Fruit fly (Drosophila melanogaster) whole organism, pupa: Measurements from ENCODE around the gene Ir92a.

Experiments
- CG10348 ChIP-seq: fragments of 200-800 bp; sonication (Bioruptor generic); IDR thresholded peaks from 2 replicates; pipeline ENCODE4 v1.3.6; 2022; ENCODE audit warnings: missing biosample characterization, missing genetic modification characterization
- CG12605 ChIP-seq: fragments of 200-800 bp; sonication (Bioruptor generic); IDR thresholded peaks from 2 replicates; pipeline ENCODE4 v1.3.6; 2022; ENCODE audit warnings: missing biosample characterization, missing genetic modification characterization
- CG14655 ChIP-seq: fragments of 200-800 bp; sonication (Bioruptor generic); optimal IDR thresholded peaks from 3 replicates; lab custom pipeline; 2017; ENCODE audit warnings: mild to moderate bottlenecking, missing biosample characterization, missing genetic modification reagents, missing genetic modification characterization
- CG15710 ChIP-seq: fragments of 200-800 bp; sonication (Bioruptor generic); optimal IDR thresholded peaks from 2 replicates; lab custom pipeline; 2018; ENCODE audit warnings: missing biosample characterization, mild to moderate bottlenecking, missing genetic modification characterization, moderate library complexity
- CG17806 ChIP-seq: fragments of 200-800 bp; sonication (Bioruptor generic); optimal IDR thresholded peaks from 2 replicates; lab custom pipeline; 2018; ENCODE audit warnings: missing biosample characterization, mild to moderate bottlenecking, missing genetic modification characterization, moderate library complexity
- CG32121 ChIP-seq: fragments of 200-800 bp; sonication (Bioruptor generic); IDR thresholded peaks from 2 replicates; pipeline ENCODE4 v1.3.6; 2022; ENCODE audit warnings: missing biosample characterization, missing genetic modification characterization
- CG34367 ChIP-seq: fragments of 200-800 bp; sonication (Bioruptor generic); optimal IDR thresholded peaks from 2 replicates; lab custom pipeline; 2018; ENCODE audit warnings: missing biosample characterization, mild to moderate bottlenecking, missing genetic modification characterization
- D1 ChIP-seq: fragments of 200-800 bp; sonication (Bioruptor generic); optimal IDR thresholded peaks from 2 replicates; lab custom pipeline; 2018; ENCODE audit warnings: missing biosample characterization, mild to moderate bottlenecking, missing genetic modification characterization, moderate library complexity
- EcR ChIP-seq: fragments of 200-800 bp; sonication (Bioruptor generic); optimal IDR thresholded peaks from 3 replicates; lab custom pipeline; 2019; ENCODE audit warnings: missing biosample characterization, missing genetic modification characterization, mild to moderate bottlenecking, moderate library complexity, missing genetic modification reagents
- gl ChIP-seq: fragments of 200-800 bp; sonication (Bioruptor generic); optimal IDR thresholded peaks from 2 replicates; lab custom pipeline; 2018; ENCODE audit warnings: missing biosample characterization, mild to moderate bottlenecking, missing genetic modification characterization

DNA sequence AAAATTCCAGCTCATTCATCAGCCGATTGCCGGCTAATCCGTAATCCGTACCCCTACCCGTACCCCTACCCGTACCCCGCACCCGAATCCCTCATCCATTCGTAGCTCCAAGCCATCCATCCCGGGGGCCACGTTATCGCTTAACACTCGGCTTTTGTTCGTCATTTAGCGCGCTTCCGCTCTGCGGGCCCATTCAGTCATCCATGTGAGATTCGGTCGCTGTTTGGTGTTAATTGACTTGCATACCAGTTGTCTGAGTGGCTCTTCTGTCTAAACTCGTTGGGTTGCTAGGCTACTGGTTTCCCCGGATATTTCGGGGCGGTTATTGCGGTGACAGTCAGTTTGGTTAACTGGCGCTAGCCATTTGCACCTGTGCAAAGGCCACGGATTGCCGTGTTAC lies 27.4 kb upstream of the Ir92a start:
- TF ChIP-seq CG14655 (GFP tag; lab: Kevin White, UChicago) (no peak), D1 (tag; lab: Kevin White, UChicago) (no peak), CG10348 (GFP tag; lab: Robert Waterston, UW) (no peak), CG12605 (GFP tag; lab: Robert Waterston, UW) (no peak), CG32121 (GFP tag; lab: Robert Waterston, UW) (no peak), CG34367 (tag; lab: Kevin White, UChicago) (no peak), EcR (GFP tag; lab: Kevin White, UChicago) (no peak), CG15710 (no peak), gl (no peak), CG17806 (tag; lab: Kevin White, UChicago) (no peak)
